ENCODE assay signal across 4 worm cellular contexts in genomic region chrII:7866081-7866480, ce11.
TF ChIP-seq lines count a peak whose summit lies in the region.

No protein-coding gene starts in this region.

TF ChIP-seq in whole organism, L2 larva, 48 proteins besides CTCF, POLR2A, EP300 and RAD21:
- TF ChIP-seq mdl-1 (tag; optimal IDR thresholded peaks at IDR 0.05; lab: Kevin White, UChicago), result no peak
- peak; percentile 40 for TF ChIP-seq nhr-25 (tag; optimal IDR thresholded peaks at IDR 0.05; lab: Kevin White, UChicago)

TF ChIP-seq in whole organism, L4 larva, 104 proteins besides CTCF, POLR2A, EP300 and RAD21 (continues in another document):
- no peak for TF ChIP-seq lin-29 (GFP tag; IDR thresholded peaks at IDR 0.05; lab: Robert Waterston, UW)
- no peak for TF ChIP-seq lin-13 (GFP tag; optimal IDR thresholded peaks at IDR 0.05; lab: Kevin White, UChicago)
- TF ChIP-seq ceh-44 (GFP tag; IDR thresholded peaks at IDR 0.05; lab: Robert Waterston, UW), result no peak
- TF ChIP-seq F37D6.2 (tag; optimal IDR thresholded peaks at IDR 0.05; lab: Kevin White, UChicago), result no peak
- TF ChIP-seq hlh-11 (tag; optimal IDR thresholded peaks at IDR 0.05; lab: Kevin White, UChicago), result no peak
- TF ChIP-seq nhr-6 (tag; optimal IDR thresholded peaks at IDR 0.05; lab: Kevin White, UChicago), result no peak
- no peak for TF ChIP-seq madf-9 (GFP tag; conservative IDR thresholded peaks at IDR 0.05; lab: Robert Waterston, UW)
- TF ChIP-seq arid-1 (GFP tag; conservative IDR thresholded peaks at IDR 0.05; lab: Robert Waterston, UW), result 0 out of 2 replicates have a peak, but pooled peaks have one; percentile 11
- no peak for TF ChIP-seq snpc-1.2 (GFP tag; IDR thresholded peaks at IDR 0.05; lab: Robert Waterston, UW)
- TF ChIP-seq unc-39 (tag; optimal IDR thresholded peaks at IDR 0.05; lab: Kevin White, UChicago), result no peak
- peak; percentile 40 for TF ChIP-seq unc-130 (GFP tag; optimal IDR thresholded peaks at IDR 0.05; lab: Kevin White, UChicago)
- TF ChIP-seq zip-11 (GFP tag; IDR thresholded peaks at IDR 0.05; lab: Robert Waterston, UW), result no peak
- no peak for TF ChIP-seq F44E2.7 (GFP tag; IDR thresholded peaks at IDR 0.05; lab: Robert Waterston, UW)
- TF ChIP-seq fos-1 (tag; optimal IDR thresholded peaks at IDR 0.05; lab: Kevin White, UChicago), result no peak
- TF ChIP-seq nhr-48 (tag; optimal IDR thresholded peaks at IDR 0.05; lab: Kevin White, UChicago), result no peak
- no peak for TF ChIP-seq mdt-29 (GFP tag; IDR thresholded peaks at IDR 0.05; lab: Robert Waterston, UW)
- no peak for TF ChIP-seq nhr-41 (GFP tag; IDR thresholded peaks at IDR 0.05; lab: Robert Waterston, UW)
- no peak for TF ChIP-seq nhr-111 (GFP tag; optimal IDR thresholded peaks at IDR 0.05; lab: Kevin White, UChicago)
- peak; percentile 12 for TF ChIP-seq mep-1 (tag; optimal IDR thresholded peaks at IDR 0.05; lab: Kevin White, UChicago)
- no peak for TF ChIP-seq F26F4.8 (GFP tag; conservative IDR thresholded peaks at IDR 0.05; lab: Robert Waterston, UW)
- TF ChIP-seq egl-27 (tag; optimal IDR thresholded peaks at IDR 0.05; lab: Kevin White, UChicago), result no peak
- no peak for TF ChIP-seq skn-1 (tag; optimal IDR thresholded peaks at IDR 0.05; lab: Kevin White, UChicago)
- TF ChIP-seq lsy-2 (tag; optimal IDR thresholded peaks at IDR 0.05; lab: Kevin White, UChicago), result peak in 1 of 2 experiments; percentile 8
- no peak for TF ChIP-seq daf-8 (GFP tag; IDR thresholded peaks at IDR 0.05; lab: Robert Waterston, UW)
- TF ChIP-seq T20F7.1 (GFP tag; optimal IDR thresholded peaks at IDR 0.05; lab: Kevin White, UChicago), result peak; percentile 20
- TF ChIP-seq nhr-25 (tag; optimal IDR thresholded peaks at IDR 0.05; lab: Kevin White, UChicago; ENCODE audit: borderline replicate concordance, insufficient read depth), result no peak
- TF ChIP-seq daf-16 (GFP tag; optimal IDR thresholded peaks at IDR 0.05; lab: Kevin White, UChicago), result peak in 1 of 2 experiments; percentile 33
- no peak for TF ChIP-seq daf-16 (tag; optimal IDR thresholded peaks at IDR 0.05; lab: Kevin White, UChicago)
- TF ChIP-seq Y105C5A.15 (GFP tag; IDR thresholded peaks at IDR 0.05; lab: Robert Waterston, UW), result peak; percentile 28; the same call in 1 of the 2 replicates
- no peak for TF ChIP-seq hlh-30 (tag; optimal IDR thresholded peaks at IDR 0.05; lab: Kevin White, UChicago; ENCODE audit: insufficient read depth)

TF ChIP-seq in whole organism, late embryonic, 69 proteins besides CTCF, POLR2A, EP300 and RAD21:
- no peak for TF ChIP-seq lim-6 (tag; optimal IDR thresholded peaks at IDR 0.05; lab: Kevin White, UChicago)
- TF ChIP-seq nhr-11 (tag; optimal IDR thresholded peaks at IDR 0.05; lab: Kevin White, UChicago), result peak; percentile 32

TF ChIP-seq in whole organism, young adult, 124 proteins besides CTCF, POLR2A, EP300 and RAD21 (continues in another document):
- TF ChIP-seq T26A5.8 (tag; optimal IDR thresholded peaks at IDR 0.05; lab: Kevin White, UChicago) (no peak), atf-7 (tag; optimal IDR thresholded peaks at IDR 0.05; lab: Kevin White, UChicago) (no peak), F10E7.11 (tag; optimal IDR thresholded peaks at IDR 0.05; lab: Kevin White, UChicago) (no peak), lsl-1 (GFP tag; optimal IDR thresholded peaks at IDR 0.05; lab: Kevin White, UChicago) (no peak), hlh-12 (tag; optimal IDR thresholded peaks at IDR 0.05; lab: Kevin White, UChicago) (no peak), zim-3 (tag; optimal IDR thresholded peaks at IDR 0.05; lab: Kevin White, UChicago) (no peak), B0035.1 (tag; optimal IDR thresholded peaks at IDR 0.05; lab: Kevin White, UChicago) (peak; percentile 4), Y53G8AR.9 (GFP tag; conservative IDR thresholded peaks at IDR 0.05; lab: Robert Waterston, UW) (peak; percentile 9; the same call in 1 of the 2 replicates), lsy-27 (tag; optimal IDR thresholded peaks at IDR 0.05; lab: Kevin White, UChicago; ENCODE audit: borderline replicate concordance, insufficient read depth) (no peak), nfya-2 (GFP tag; IDR thresholded peaks at IDR 0.05; lab: Robert Waterston, UW) (no peak), nhr-80 (tag; optimal IDR thresholded peaks at IDR 0.05; lab: Kevin White, UChicago) (no peak), Y67H2A.10 (GFP tag; conservative IDR thresholded peaks at IDR 0.05; lab: Robert Waterston, UW) (no peak), aptf-3 (GFP tag; IDR thresholded peaks at IDR 0.05; lab: Robert Waterston, UW) (no peak), K12H6.12 (tag; optimal IDR thresholded peaks at IDR 0.05; lab: Kevin White, UChicago) (no peak), egl-44 (GFP tag; IDR thresholded peaks at IDR 0.05; lab: Robert Waterston, UW) (no peak), ceh-100 (GFP tag; IDR thresholded peaks at IDR 0.05; lab: Robert Waterston, UW) (no peak), sea-2 (GFP tag; IDR thresholded peaks at IDR 0.05; lab: Robert Waterston, UW) (no peak), ztf-6 (GFP tag; IDR thresholded peaks at IDR 0.05; lab: Robert Waterston, UW) (no peak), F49E8.2 (tag; optimal IDR thresholded peaks at IDR 0.05; lab: Kevin White, UChicago; ENCODE audit: insufficient read depth) (peak; percentile 59), zfh-2 (GFP tag; conservative IDR thresholded peaks at IDR 0.05; lab: Robert Waterston, UW) (no peak), F57A8.1 (GFP tag; optimal IDR thresholded peaks at IDR 0.05; lab: Kevin White, UChicago) (no peak), hsf-1 (GFP tag; IDR thresholded peaks at IDR 0.05; lab: Robert Waterston, UW) (0 out of 2 replicates have a peak, but pooled peaks have one; percentile 9), cebp-2 (GFP tag; IDR thresholded peaks at IDR 0.05; lab: Robert Waterston, UW) (0 out of 2 replicates have a peak, but pooled peaks have one; percentile 33), cebp-1 (GFP tag; IDR thresholded peaks at IDR 0.05; lab: Robert Waterston, UW) (no peak), cebp-1 (tag; optimal IDR thresholded peaks at IDR 0.05; lab: Kevin White, UChicago) (peak; percentile 6), mel-28 (tag; optimal IDR thresholded peaks at IDR 0.05; lab: Kevin White, UChicago; ENCODE audit: borderline replicate concordance) (no peak), unc-62 (GFP tag; optimal IDR thresholded peaks at IDR 0.05; lab: Kevin White, UChicago) (no peak), F52B5.7 (tag; optimal IDR thresholded peaks at IDR 0.05; lab: Kevin White, UChicago) (no peak), ztf-25 (GFP tag; IDR thresholded peaks at IDR 0.05; lab: Robert Waterston, UW) (no peak), hrde-1 (tag; optimal IDR thresholded peaks at IDR 0.05; lab: Kevin White, UChicago; ENCODE audit: borderline replicate concordance) (peak; percentile 81), Y56A3A.18 (GFP tag; IDR thresholded peaks at IDR 0.05; lab: Robert Waterston, UW) (no peak), lin-35 (GFP tag; optimal IDR thresholded peaks at IDR 0.05; lab: Kevin White, UChicago) (peak in 1 of 3 experiments; percentile 4), ceh-27 (GFP tag; optimal IDR thresholded peaks at IDR 0.05; lab: Kevin White, UChicago) (no peak), ccch-3 (GFP tag; optimal IDR thresholded peaks at IDR 0.05; lab: Kevin White, UChicago) (no peak), rcor-1 (GFP tag; IDR thresholded peaks at IDR 0.05; lab: Robert Waterston, UW) (no peak), gei-17 (GFP tag; optimal IDR thresholded peaks at IDR 0.05; lab: Kevin White, UChicago) (no peak), tbx-9 (tag; optimal IDR thresholded peaks at IDR 0.05; lab: Kevin White, UChicago; ENCODE audit: borderline replicate concordance) (no peak), C17E4.6 (GFP tag; IDR thresholded peaks at IDR 0.05; lab: Robert Waterston, UW) (no peak), F22D6.2 (tag; optimal IDR thresholded peaks at IDR 0.05; lab: Kevin White, UChicago) (no peak), F39B2.1 (GFP tag; IDR thresholded peaks at IDR 0.05; lab: Robert Waterston, UW) (no peak), lin-40 (tag; optimal IDR thresholded peaks at IDR 0.05; lab: Kevin White, UChicago) (no peak), sdz-38 (tag; optimal IDR thresholded peaks at IDR 0.05; lab: Kevin White, UChicago) (no peak), dpff-1 (tag; optimal IDR thresholded peaks at IDR 0.05; lab: Kevin White, UChicago) (peak; percentile 33), lin-26 (GFP tag; IDR thresholded peaks at IDR 0.05; lab: Robert Waterston, UW) (peak; percentile 68), xnd-1 (tag; optimal IDR thresholded peaks at IDR 0.05; lab: Kevin White, UChicago) (no peak), repo-1 (tag; optimal IDR thresholded peaks at IDR 0.05; lab: Kevin White, UChicago) (no peak), ZK185.1 (tag; optimal IDR thresholded peaks at IDR 0.05; lab: Kevin White, UChicago; ENCODE audit: poor library complexity, severe bottlenecking) (no peak), bed-2 (GFP tag; IDR thresholded peaks at IDR 0.05; lab: Robert Waterston, UW) (no peak), ekl-4 (GFP tag; IDR thresholded peaks at IDR 0.05; lab: Robert Waterston, UW) (peak; percentile 15; the same call in 1 of the 2 replicates), nhr-27 (tag; optimal IDR thresholded peaks at IDR 0.05; lab: Kevin White, UChicago) (peak; percentile 59), egrh-3 (GFP tag; IDR thresholded peaks at IDR 0.05; lab: Robert Waterston, UW) (no peak), mes-4 (tag; optimal IDR thresholded peaks at IDR 0.05; lab: Kevin White, UChicago) (no peak), B0336.3 (GFP tag; IDR thresholded peaks at IDR 0.05; lab: Robert Waterston, UW) (peak; percentile 25; the same call in 1 of the 2 replicates), F57C9.4 (tag; optimal IDR thresholded peaks at IDR 0.05; lab: Kevin White, UChicago) (no peak), lin-54 (GFP tag; optimal IDR thresholded peaks at IDR 0.05; lab: Kevin White, UChicago) (peak; percentile 1), T07F8.4 (tag; optimal IDR thresholded peaks at IDR 0.05; lab: Kevin White, UChicago) (no peak), Y95B8A.8 (GFP tag; IDR thresholded peaks at IDR 0.05; lab: Robert Waterston, UW) (0 out of 2 replicates have a peak, but pooled peaks have one; percentile 65), egl-18 (GFP tag; IDR thresholded peaks at IDR 0.05; lab: Robert Waterston, UW) (no peak), madf-8 (GFP tag; conservative IDR thresholded peaks at IDR 0.05; lab: Robert Waterston, UW) (no peak), aptf-2 (GFP tag; conservative IDR thresholded peaks at IDR 0.05; lab: Robert Waterston, UW) (no peak), F33H1.4 (GFP tag; IDR thresholded peaks at IDR 0.05; lab: Robert Waterston, UW) (0 out of 2 replicates have a peak, but pooled peaks have one; percentile 21), ceh-58 (GFP tag; IDR thresholded peaks at IDR 0.05; lab: Robert Waterston, UW) (no peak)
